Worm (Caenorhabditis elegans) whole organism, mixed stage, embryonic: Measurements from ENCODE around the gene B0507.7.

Experiments
- M03D4.4 ChIP-seq: sonication (generic microtip); optimal IDR thresholded peaks from 2 replicates; lab custom pipeline; 2017; ENCODE audit warnings: mild to moderate bottlenecking, missing genetic modification characterization, missing compliant biosample characterization
- ceh-39 ChIP-seq: fragments of 150-350 bp; optimal IDR thresholded peaks from 2 replicates; lab custom pipeline; 2014; ENCODE audit warnings: missing biosample characterization, missing genetic modification characterization
- mab-5 ChIP-seq: fragments of 150-350 bp; optimal IDR thresholded peaks from 2 replicates; lab custom pipeline; 2014; ENCODE audit warnings: missing biosample characterization, missing genetic modification characterization
- nhr-237 ChIP-seq: fragments of 150-350 bp; optimal IDR thresholded peaks from 2 replicates; lab custom pipeline; 2014; ENCODE audit warnings: missing biosample characterization, missing genetic modification characterization
- sptf-1 ChIP-seq: sonication (generic microtip); optimal IDR thresholded peaks from 2 replicates; lab custom pipeline; 2017; ENCODE audit warnings: mild to moderate bottlenecking, missing genetic modification characterization, moderate library complexity, missing compliant biosample characterization
- ztf-11 ChIP-seq: fragments of 150-350 bp; optimal IDR thresholded peaks from 2 replicates; lab custom pipeline; 2014; ENCODE audit warnings: missing biosample characterization, missing genetic modification characterization

- TF ChIP-seq ztf-11 (tag; lab: Kevin White, UChicago) (no peak), nhr-237 (no peak), mab-5 (tag; lab: Kevin White, UChicago) (no peak), ceh-39 (tag; lab: Kevin White, UChicago) (no peak), sptf-1 (tag; lab: Kevin White, UChicago) (no peak), M03D4.4 (tag; lab: Kevin White, UChicago) (no peak)
Measured at ce11 chrV:8711910-8712309, 46.6 kb downstream of the B0507.7 start, which contains the start of gene ZC178.2.
